Worm (Caenorhabditis elegans): Measurements from ENCODE around the gene osta-1.

DNA sequence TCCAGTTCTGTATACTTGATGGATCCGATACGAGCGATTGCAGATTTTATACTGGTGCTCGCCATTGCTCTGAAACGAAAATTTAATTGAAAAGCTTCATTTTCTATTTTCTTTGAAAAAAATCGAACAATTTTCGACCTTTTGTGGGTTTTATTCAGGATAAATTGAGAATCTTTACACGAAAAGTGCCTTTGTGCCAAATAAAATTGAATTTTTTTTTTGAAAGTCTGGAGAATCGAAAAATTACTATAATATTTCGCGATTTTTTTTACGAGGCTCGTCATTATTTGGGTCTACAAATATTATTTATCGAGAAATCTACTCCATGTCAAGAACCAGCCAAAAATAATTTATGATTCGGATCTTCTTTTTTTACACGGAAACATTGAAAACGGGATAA, 35.5 kb downstream of the osta-1 start, which contains the start of gene F23F1.10:
- TF ChIP-seq pha-4 (tag; optimal IDR thresholded peaks at IDR 0.05): no peak
- TF ChIP-seq snpc-4 (tag; optimal IDR thresholded peaks at IDR 0.05): no peak

Measured in whole organism, mixed stage, embryonic.